Worm (Caenorhabditis elegans) whole organism, young adult: Measurements from ENCODE around the gene best-2.

Source experiments
- F33H1.4 ChIP-seq: fragments of 200-800 bp; sonication (Bioruptor generic); IDR thresholded peaks from 2 replicates; pipeline ENCODE4 v1.3.6; 2022; ENCODE audit warnings: missing genetic modification reagents, missing genetic modification characterization, missing compliant biosample characterization
- T07F8.4 ChIP-seq: sonication (generic microtip); optimal IDR thresholded peaks from 2 replicates; lab custom pipeline; 2016; ENCODE audit warnings: mild to moderate bottlenecking, missing genetic modification characterization, moderate library complexity, missing compliant biosample characterization
- Y56A3A.18 ChIP-seq: fragments of 200-800 bp; sonication (Bioruptor generic); IDR thresholded peaks from 2 replicates; pipeline ENCODE4 v1.3.6; 2022; ENCODE audit warnings: missing genetic modification reagents, missing genetic modification characterization, missing compliant biosample characterization
- ama-1 ChIP-seq, 3 experiments: fragments of 150-350 bp in 1 of 3; sonication (generic microtip) in 2 of 3; optimal IDR thresholded peaks; 2 replicates each; lab custom pipeline; 2014 to 2018; ENCODE audit warnings: missing biosample characterization in 2 of 3, missing genetic modification characterization in 2 of 3, missing genetic modification reagents in 2 of 3
- attf-3 ChIP-seq: fragments of 200-800 bp; sonication (Bioruptor generic); conservative IDR thresholded peaks from 2 replicates; pipeline ENCODE4 v1.3.6; 2022; ENCODE audit warnings: missing genetic modification reagents, missing genetic modification characterization, missing compliant biosample characterization
- bed-1 ChIP-seq: fragments of 200-800 bp; sonication (Bioruptor generic); IDR thresholded peaks from 2 replicates; pipeline ENCODE4 v1.3.6; 2022; ENCODE audit warnings: missing genetic modification reagents, missing genetic modification characterization, missing compliant biosample characterization
- ceh-100 ChIP-seq: fragments of 200-800 bp; sonication (Bioruptor generic); IDR thresholded peaks from 2 replicates; pipeline ENCODE4 v1.3.6; 2022; ENCODE audit warnings: missing genetic modification reagents, missing genetic modification characterization, missing compliant biosample characterization
- him-1 ChIP-seq: sonication (generic microtip); optimal IDR thresholded peaks from 2 replicates; lab custom pipeline; 2016; ENCODE audit warnings: missing genotype, missing genetic modification reagents, missing genetic modification characterization, missing compliant biosample characterization
- nfya-2 ChIP-seq: fragments of 200-800 bp; sonication (Bioruptor generic); IDR thresholded peaks from 2 replicates; pipeline ENCODE4 v1.3.6; 2022; ENCODE audit warnings: missing genetic modification reagents, missing genetic modification characterization, missing compliant biosample characterization
- nhr-90 ChIP-seq: sonication (generic microtip); optimal IDR thresholded peaks from 2 replicates; lab custom pipeline; 2016; ENCODE audit warnings: missing genotype, mild to moderate bottlenecking, missing genetic modification characterization, missing compliant biosample characterization
- zfh-2 ChIP-seq: fragments of 200-800 bp; sonication (Bioruptor generic); conservative IDR thresholded peaks from 2 replicates; pipeline ENCODE4 v1.3.6; 2022; ENCODE audit warnings: missing genetic modification reagents, missing genetic modification characterization, missing compliant biosample characterization

DNA sequence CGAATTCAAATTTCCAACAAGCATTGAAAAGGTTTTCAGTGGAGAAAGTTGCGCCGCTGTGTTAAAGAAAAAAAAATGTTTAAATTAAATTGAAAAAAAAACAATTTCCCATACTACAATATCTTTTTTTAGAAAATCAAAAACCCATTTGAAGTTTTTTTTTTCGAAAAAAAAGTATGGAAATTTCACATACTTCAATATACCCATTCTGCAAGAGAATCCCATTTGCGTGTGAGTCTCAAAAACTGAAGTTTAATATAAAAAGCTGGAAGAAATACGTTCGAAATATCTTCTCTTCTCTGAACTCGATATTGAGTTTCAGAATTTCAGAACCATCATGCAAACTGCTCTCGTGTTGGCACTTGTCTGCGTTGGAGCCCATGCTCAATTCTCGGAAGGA lies 42.7 kb downstream of the best-2 start, which contains the start of gene scl-7:
- TF ChIP-seq attf-3 (no peak), ama-1 (optimal IDR thresholded peaks at IDR 0.05; lab: Kevin White, UChicago) (no peak), ama-1 (GFP tag; optimal IDR thresholded peaks at IDR 0.05; lab: Kevin White, UChicago) (no peak), him-1 (tag; lab: Kevin White, UChicago) (no peak), Y56A3A.18 (no peak), ceh-100 (GFP tag; lab: Robert Waterston, UW) (no peak), bed-1 (GFP tag; lab: Robert Waterston, UW) (no peak), nfya-2 (GFP tag; lab: Robert Waterston, UW) (no peak), T07F8.4 (tag; lab: Kevin White, UChicago) (no peak), zfh-2 (GFP tag; lab: Robert Waterston, UW) (no peak), F33H1.4 (GFP tag; lab: Robert Waterston, UW) (no peak), nhr-90 (tag; lab: Kevin White, UChicago) (no peak)
